Worm (Caenorhabditis elegans) whole organism, late embryonic: ENCODE measurements around the gene B0222.5.
A peak's percentile ranks its signal among the peaks of the same experiment; 100 is the strongest.

Source experiments
- C08G9.2 ChIP-seq: sonication (generic microtip); optimal IDR thresholded peaks from 2 replicates; lab custom pipeline; 2016; ENCODE audit warnings: mild to moderate bottlenecking, missing genetic modification characterization, moderate library complexity, missing compliant biosample characterization
- C38D4.7 ChIP-seq: fragments of 200-800 bp; sonication (Bioruptor generic); optimal IDR thresholded peaks from 2 replicates; lab custom pipeline; 2018; ENCODE audit warnings: mild to moderate bottlenecking, missing genetic modification characterization, moderate library complexity, missing compliant biosample characterization
- K09A11.1 ChIP-seq: sonication (generic microtip); optimal IDR thresholded peaks from 2 replicates; lab custom pipeline; 2017; ENCODE audit warnings: antibody characterized with exemption, mild to moderate bottlenecking, missing genetic modification characterization, missing compliant biosample characterization; ENCODE audit not compliant: insufficient read depth
- T23F11.4 ChIP-seq: fragments of 200-800 bp; sonication (Bioruptor generic); optimal IDR thresholded peaks from 2 replicates; lab custom pipeline; 2018; ENCODE audit warnings: mild to moderate bottlenecking, missing genetic modification characterization, missing compliant biosample characterization
- Y22D7AL.16 ChIP-seq: sonication (generic microtip); optimal IDR thresholded peaks from 2 replicates; lab custom pipeline; 2016; ENCODE audit warnings: missing genetic modification characterization, missing compliant biosample characterization
- ahr-1 ChIP-seq: sonication (generic microtip); optimal IDR thresholded peaks from 2 replicates; lab custom pipeline; 2016; ENCODE audit warnings: missing genetic modification characterization, missing compliant biosample characterization
- ceh-14 ChIP-seq: sonication (generic microtip); optimal IDR thresholded peaks from 2 replicates; lab custom pipeline; 2016; ENCODE audit warnings: missing genotype, missing genetic modification characterization, missing compliant biosample characterization
- ceh-2 ChIP-seq: sonication (generic microtip); optimal IDR thresholded peaks from 2 replicates; lab custom pipeline; 2016; ENCODE audit warnings: missing genotype, missing genetic modification characterization, missing compliant biosample characterization
- ceh-30 ChIP-seq: fragments of 150-350 bp; optimal IDR thresholded peaks from 2 replicates; lab custom pipeline; 2014; ENCODE audit warnings: missing biosample characterization, missing genetic modification characterization
- ceh-34 ChIP-seq: sonication (generic microtip); optimal IDR thresholded peaks from 2 replicates; lab custom pipeline; 2016; ENCODE audit warnings: mild to moderate bottlenecking, missing genetic modification characterization, missing compliant biosample characterization
- ceh-6 ChIP-seq: fragments of 200-800 bp; sonication (Bioruptor generic); optimal IDR thresholded peaks from 2 replicates; lab custom pipeline; 2018; ENCODE audit warnings: mild to moderate bottlenecking, missing genetic modification characterization, missing compliant biosample characterization
- che-1 ChIP-seq: sonication (generic microtip); optimal IDR thresholded peaks from 2 replicates; lab custom pipeline; 2016; ENCODE audit warnings: mild to moderate bottlenecking, missing genetic modification characterization, missing compliant biosample characterization
- elt-2 ChIP-seq: sonication (generic microtip); optimal IDR thresholded peaks from 2 replicates; lab custom pipeline; 2016; ENCODE audit warnings: missing genetic modification reagents, missing genetic modification characterization, missing compliant biosample characterization
- ets-4 ChIP-seq: sonication (generic microtip); optimal IDR thresholded peaks from 2 replicates; lab custom pipeline; 2016; ENCODE audit warnings: missing genetic modification characterization, missing compliant biosample characterization
- fax-1 ChIP-seq: sonication (generic microtip); optimal IDR thresholded peaks from 2 replicates; lab custom pipeline; 2016; ENCODE audit warnings: missing genotype, missing genetic modification characterization, missing compliant biosample characterization
- hlh-15 ChIP-seq: sonication (generic microtip); optimal IDR thresholded peaks from 2 replicates; lab custom pipeline; 2016; ENCODE audit warnings: missing genetic modification characterization, missing compliant biosample characterization
- hlh-30 ChIP-seq: sonication (generic microtip); optimal IDR thresholded peaks from 2 replicates; lab custom pipeline; 2017; ENCODE audit warnings: antibody characterized with exemption, missing genetic modification characterization, missing compliant biosample characterization; ENCODE audit not compliant: insufficient read depth
- hlh-6 ChIP-seq: sonication (generic microtip); optimal IDR thresholded peaks from 2 replicates; lab custom pipeline; 2016; ENCODE audit warnings: missing genotype, missing genetic modification characterization, missing compliant biosample characterization
- nfya-1 ChIP-seq: sonication (generic microtip); optimal IDR thresholded peaks from 2 replicates; lab custom pipeline; 2017; ENCODE audit warnings: missing genetic modification characterization, mild to moderate bottlenecking, missing compliant biosample characterization, antibody characterized with exemption, moderate library complexity
- nhr-11 ChIP-seq: fragments of 150-350 bp; optimal IDR thresholded peaks from 2 replicates; lab custom pipeline; 2014; ENCODE audit warnings: missing biosample characterization, missing genetic modification characterization
- pat-9 ChIP-seq: fragments of 200-800 bp; sonication (Bioruptor generic); optimal IDR thresholded peaks from 2 replicates; lab custom pipeline; 2018; ENCODE audit warnings: mild to moderate bottlenecking, missing genetic modification characterization, moderate library complexity, missing compliant biosample characterization
- pax-1 ChIP-seq: fragments of 150-350 bp; optimal IDR thresholded peaks from 2 replicates; lab custom pipeline; 2014; ENCODE audit warnings: missing biosample characterization, missing genetic modification characterization
- pha-4 ChIP-seq: fragments of 150-350 bp; optimal IDR thresholded peaks from 2 replicates; lab custom pipeline; 2018; ENCODE audit warnings: missing biosample characterization, missing genetic modification reagents, missing genetic modification characterization
- ref-2 ChIP-seq: sonication (generic microtip); optimal IDR thresholded peaks from 2 replicates; lab custom pipeline; 2016; ENCODE audit warnings: missing genetic modification characterization, missing compliant biosample characterization
- sdc-2 ChIP-seq: sonication (generic microtip); optimal IDR thresholded peaks from 2 replicates; lab custom pipeline; 2016; ENCODE audit warnings: missing genotype, missing genetic modification characterization, missing compliant biosample characterization
- sox-2 ChIP-seq: fragments of 200-800 bp; sonication (Bioruptor generic); IDR thresholded peaks from 2 replicates; pipeline ENCODE4 v1.3.6; 2022; ENCODE audit warnings: missing genetic modification reagents, missing genetic modification characterization, missing compliant biosample characterization
- sox-4 ChIP-seq: sonication (generic microtip); optimal IDR thresholded peaks from 2 replicates; lab custom pipeline; 2017; ENCODE audit warnings: mild to moderate bottlenecking, missing genetic modification characterization, inconsistent platforms, missing compliant biosample characterization
- syd-9 ChIP-seq: sonication (generic microtip); optimal IDR thresholded peaks from 2 replicates; lab custom pipeline; 2016; ENCODE audit warnings: mild to moderate bottlenecking, missing genetic modification characterization, moderate library complexity, missing compliant biosample characterization
- tbx-2 ChIP-seq: sonication (generic microtip); optimal IDR thresholded peaks from 2 replicates; lab custom pipeline; 2016; ENCODE audit warnings: missing genetic modification characterization, missing compliant biosample characterization
- ttx-3 ChIP-seq: sonication (generic microtip); optimal IDR thresholded peaks from 2 replicates; lab custom pipeline; 2016; ENCODE audit warnings: missing genetic modification reagents, missing genetic modification characterization, missing compliant biosample characterization
- unc-3 ChIP-seq, 2 experiments: fragments of 200-800 bp in 1 of 2; sonication (Bioruptor generic) in 1 of 2; sonication (generic microtip) in 1 of 2; conservative IDR thresholded peaks in 1 of 2; optimal IDR thresholded peaks in 1 of 2; 2 replicates each; pipeline versions ENCODE4 v1.3.6 to Lab custom; 2016 to 2022; ENCODE audit warnings: missing compliant biosample characterization in 2 of 2, missing genetic modification characterization in 2 of 2, missing genetic modification reagents in 1 of 2
- unc-42 ChIP-seq: sonication (generic microtip); optimal IDR thresholded peaks from 2 replicates; lab custom pipeline; 2016; ENCODE audit warnings: missing genotype, missing genetic modification characterization, missing compliant biosample characterization
- unc-55 ChIP-seq: sonication (generic microtip); optimal IDR thresholded peaks from 2 replicates; lab custom pipeline; 2017; ENCODE audit warnings: missing biosample characterization, missing genetic modification reagents, missing genetic modification characterization

Gene B0222.5

DNA sequence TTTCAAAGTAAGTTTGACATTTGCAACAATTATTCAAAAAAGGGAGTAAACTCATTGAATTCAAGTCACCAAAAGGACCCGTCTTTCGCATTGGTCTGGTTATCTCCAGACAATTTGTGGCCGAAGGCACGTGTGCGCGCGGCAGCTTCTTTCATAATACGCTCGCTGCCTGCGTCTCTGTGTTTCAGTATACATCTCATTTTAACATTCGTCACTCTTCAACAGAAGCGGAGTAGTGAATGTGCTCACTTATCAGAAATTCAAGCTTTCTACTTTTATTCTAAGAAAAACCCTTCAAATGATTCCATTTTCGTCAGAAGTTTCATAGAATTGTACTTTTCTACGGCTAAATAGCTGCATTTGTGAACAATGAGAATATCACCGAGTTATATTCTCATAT lies 26.1 kb downstream of the B0222.5 start:
- TF ChIP-seq ref-2 (no peak), elt-2 (tag; lab: Kevin White, UChicago) (no peak), hlh-30 (tag; lab: Kevin White, UChicago) (peak; percentile 27), unc-55 (GFP tag; lab: Kevin White, UChicago) (no peak), hlh-15 (tag; lab: Kevin White, UChicago) (no peak), ceh-14 (tag; lab: Kevin White, UChicago) (no peak), unc-42 (tag; lab: Kevin White, UChicago) (peak; percentile 40)
- TF ChIP-seq, all 69 proteins: peak for 2

DNA sequence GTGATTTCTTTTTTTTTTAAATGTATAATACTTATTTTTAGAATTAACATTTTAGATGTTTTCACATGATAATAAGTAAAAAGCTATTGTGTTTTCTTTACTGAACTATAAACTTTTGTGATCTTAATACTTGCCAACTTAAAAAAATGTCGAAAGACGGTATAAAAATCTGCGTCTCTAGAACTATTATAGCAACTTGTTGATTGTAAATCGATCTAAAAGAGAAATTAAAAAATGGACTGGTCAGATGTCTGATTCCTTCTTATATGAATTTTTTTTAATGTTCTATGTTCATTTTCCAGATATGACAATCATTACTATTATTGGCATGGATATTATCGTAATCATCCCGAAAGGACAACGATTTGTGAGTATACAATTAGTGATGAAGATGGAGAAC lies 26.9 kb downstream of the B0222.5 start, which contains the start of gene F21C10.3:
TSS of gene F21C10.3 (plus strand) at position 301 of the 400 bp plus-strand sequence.
- TF ChIP-seq T23F11.4 (GFP tag; lab: Kevin White, UChicago) (no peak), K09A11.1 (tag; lab: Kevin White, UChicago) (no peak), Y22D7AL.16 (tag; lab: Kevin White, UChicago) (no peak)

ce11 chrV:9126316-9126715 lies 28.4 kb downstream of the B0222.5 start, which contains the start of gene F21C10.4:
Gene F21C10.4 (plus strand): TSS chrV:9126616.
- TF ChIP-seq ahr-1 (tag; lab: Kevin White, UChicago) (no peak), sox-4 (tag; lab: Kevin White, UChicago) (no peak), hlh-6 (tag; lab: Kevin White, UChicago) (no peak), pax-1 (tag; lab: Kevin White, UChicago) (no peak), ceh-34 (tag; lab: Kevin White, UChicago) (no peak)

- TF ChIP-seq pat-9 (no peak), unc-42 (tag; lab: Kevin White, UChicago) (no peak), ceh-34 (tag; lab: Kevin White, UChicago) (no peak), C08G9.2 (no peak), fax-1 (tag; lab: Kevin White, UChicago) (no peak), sox-4 (tag; lab: Kevin White, UChicago) (no peak), pha-4 (no peak), ceh-6 (GFP tag; lab: Kevin White, UChicago) (no peak)
- TF ChIP-seq, all 69 proteins: peak for 0
Observed at ce11 chrV:9125345-9125744, 29.3 kb downstream of the B0222.5 start, which contains the start of gene F21C10.5. Gene F21C10.5 (plus strand): TSS chrV:9125645.

DNA sequence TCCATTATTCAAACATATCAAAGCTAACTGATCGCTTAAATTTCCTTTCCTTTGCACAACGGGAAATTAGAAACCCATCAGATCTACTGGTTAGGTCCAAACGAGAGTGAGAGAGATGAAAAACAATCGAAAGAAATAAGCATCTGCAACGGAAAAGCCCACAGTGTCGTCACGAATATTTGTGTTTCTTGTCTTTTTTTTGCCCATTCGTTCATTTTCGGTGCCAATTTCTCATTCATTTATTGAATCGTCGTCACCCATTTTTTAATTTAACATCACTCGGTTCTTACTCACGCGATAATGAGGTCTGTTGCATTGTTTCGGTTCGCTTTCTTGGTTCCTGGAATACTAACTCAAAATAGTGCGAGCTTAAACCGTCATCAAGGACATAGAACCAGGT lies 30.5 kb downstream of the B0222.5 start, which contains the start of gene F21C10.6:
TSS of gene F21C10.6 (plus strand) at position 301 of the 400 bp plus-strand sequence.
- TF ChIP-seq ceh-2 (tag; lab: Kevin White, UChicago) (no peak), nfya-1 (tag; lab: Kevin White, UChicago) (no peak), syd-9 (no peak), sdc-2 (tag; lab: Kevin White, UChicago) (no peak), ceh-30 (tag; lab: Kevin White, UChicago) (no peak), nhr-11 (no peak), tbx-2 (no peak), K09A11.1 (tag; lab: Kevin White, UChicago) (no peak), C38D4.7 (GFP tag; lab: Kevin White, UChicago) (no peak), ttx-3 (tag; lab: Kevin White, UChicago) (no peak), unc-3 (GFP tag; conservative IDR thresholded peaks at IDR 0.05; lab: Robert Waterston, UW) (no peak), unc-3 (tag; optimal IDR thresholded peaks at IDR 0.05; lab: Kevin White, UChicago) (no peak), che-1 (no peak), sox-2 (GFP tag; lab: Robert Waterston, UW) (no peak), ets-4 (tag; lab: Kevin White, UChicago) (no peak)
